Fruit fly (Drosophila melanogaster) whole organism, prepupa: ENCODE measurements around the gene CG43098.

ENCODE experiments used
- CG10669 ChIP-seq: fragments of 200-800 bp; sonication (Bioruptor generic); optimal IDR thresholded peaks from 3 replicates; lab custom pipeline; 2018; ENCODE audit warnings: missing biosample characterization, mild to moderate bottlenecking, missing genetic modification characterization, moderate library complexity
- CG31627 ChIP-seq: fragments of 200-800 bp; sonication (Bioruptor generic); optimal IDR thresholded peaks from 3 replicates; lab custom pipeline; 2016; ENCODE audit warnings: missing biosample characterization, missing genetic modification characterization
- CG6163 ChIP-seq: fragments of 200-800 bp; sonication (Bioruptor generic); IDR thresholded peaks from 3 replicates; pipeline ENCODE4 v1.3.6; 2022; ENCODE audit warnings: missing biosample characterization, missing genetic modification characterization
- CG6792 ChIP-seq: fragments of 200-800 bp; sonication (Bioruptor generic); optimal IDR thresholded peaks from 3 replicates; lab custom pipeline; 2016; ENCODE audit warnings: missing biosample characterization, missing genetic modification characterization
- CG6854 ChIP-seq: fragments of 200-800 bp; sonication (Bioruptor generic); optimal IDR thresholded peaks from 2 replicates; lab custom pipeline; 2017; ENCODE audit warnings: missing biosample characterization, mild to moderate bottlenecking, missing genetic modification characterization
- CG7368 ChIP-seq: fragments of 200-800 bp; sonication (Bioruptor generic); optimal IDR thresholded peaks from 3 replicates; lab custom pipeline; 2016; ENCODE audit warnings: missing biosample characterization, missing genetic modification characterization
- Eip93F ChIP-seq: fragments of 200-800 bp; sonication (Bioruptor generic); optimal IDR thresholded peaks from 2 replicates; lab custom pipeline; 2016; ENCODE audit warnings: missing biosample characterization, mild to moderate bottlenecking, missing genetic modification characterization
- Gug ChIP-seq: fragments of 200-800 bp; sonication (Bioruptor generic); IDR thresholded peaks from 2 replicates; pipeline ENCODE4 v1.3.6; 2022; ENCODE audit warnings: missing biosample characterization, missing genetic modification characterization
- cyc ChIP-seq: fragments of 200-800 bp; sonication (Bioruptor generic); optimal IDR thresholded peaks from 3 replicates; lab custom pipeline; 2016; ENCODE audit warnings: missing biosample characterization, missing genetic modification characterization
- esn ChIP-seq: fragments of 200-800 bp; sonication (Bioruptor generic); optimal IDR thresholded peaks from 2 replicates; lab custom pipeline; 2016; ENCODE audit warnings: missing biosample characterization, mild to moderate bottlenecking, missing genetic modification characterization, moderate library complexity
- svp ChIP-seq: fragments of 200-800 bp; sonication (Bioruptor generic); peaks from one replicate; lab custom pipeline; 2016; ENCODE audit warnings: missing biosample characterization, missing genetic modification characterization

dm6 chr3L:3624876-3625275 lies 34.0 kb upstream of the CG43098 start:
- TF ChIP-seq Eip93F (GFP tag; lab: Kevin White, UChicago) = no peak
- no peak for TF ChIP-seq CG6792 (GFP tag; lab: Kevin White, UChicago)
- no peak for TF ChIP-seq svp (GFP tag; lab: Kevin White, UChicago)
- TF ChIP-seq esn = no peak
- TF ChIP-seq CG6854 = no peak
- TF ChIP-seq CG7368 (GFP tag; lab: Kevin White, UChicago) = no peak
- TF ChIP-seq Gug (GFP tag; lab: Robert Waterston, UW) = no peak
- TF ChIP-seq CG6163 (GFP tag; lab: Robert Waterston, UW) = peak; percentile 37; the same call in 1 of the 3 replicates
- no peak for TF ChIP-seq CG31627 (GFP tag; lab: Kevin White, UChicago)
- TF ChIP-seq CG10669 = peak; percentile 17
- no peak for TF ChIP-seq cyc
